Worm (Caenorhabditis elegans): ENCODE data around the gene lmtr-5.

lmtr-5 gene

ce11 chrIII:3140227-3140626 lies 43.2 kb upstream of the lmtr-5 start:
- no peak for TF ChIP-seq nhr-77 (tag; optimal IDR thresholded peaks at IDR 0.05)
- no peak for TF ChIP-seq unc-62 (GFP tag; optimal IDR thresholded peaks at IDR 0.05)
- no peak for TF ChIP-seq crh-2 (tag; optimal IDR thresholded peaks at IDR 0.05)
- no peak for TF ChIP-seq ztf-4 (tag; optimal IDR thresholded peaks at IDR 0.05)
- no peak for TF ChIP-seq nhr-25 (tag; optimal IDR thresholded peaks at IDR 0.05)
- TF ChIP-seq sma-3 (GFP tag; optimal IDR thresholded peaks at IDR 0.05): no peak
- no peak for TF ChIP-seq mbf-1 (tag; optimal IDR thresholded peaks at IDR 0.05)
- TF ChIP-seq sma-9 (GFP tag; optimal IDR thresholded peaks at IDR 0.05): no peak
- no peak for TF ChIP-seq sma-9 (tag; optimal IDR thresholded peaks at IDR 0.05)

ce11 chrIII:3142078-3142477 lies 41.4 kb upstream of the lmtr-5 start:
- no peak for TF ChIP-seq mdl-1 (tag; optimal IDR thresholded peaks at IDR 0.05)
- no peak for TF ChIP-seq nhr-237 (tag; optimal IDR thresholded peaks at IDR 0.05)
- TF ChIP-seq ztf-1 (GFP tag; conservative IDR thresholded peaks at IDR 0.05): no peak
- TF ChIP-seq dmd-4 (tag; optimal IDR thresholded peaks at IDR 0.05): no peak
- TF ChIP-seq blmp-1 (tag; optimal IDR thresholded peaks at IDR 0.05; ENCODE audit: insufficient read depth): no peak

- no peak for TF ChIP-seq zag-1 (tag; optimal IDR thresholded peaks at IDR 0.05)
- TF ChIP-seq lsy-2 (tag; optimal IDR thresholded peaks at IDR 0.05): no peak
- no peak for TF ChIP-seq ztf-4 (tag; optimal IDR thresholded peaks at IDR 0.05)
- no peak for TF ChIP-seq sma-9 (GFP tag; optimal IDR thresholded peaks at IDR 0.05)
- TF ChIP-seq sma-9 (tag; optimal IDR thresholded peaks at IDR 0.05): no peak
Observed at ce11 chrIII:3143657-3144056, 39.8 kb upstream of the lmtr-5 start, which contains the start of gene C44B11.4. Gene C44B11.4 (minus strand): TSS chrIII:3143757.

- TF ChIP-seq ztf-1 (GFP tag; conservative IDR thresholded peaks at IDR 0.05): no peak
- no peak for TF ChIP-seq mbf-1 (tag; optimal IDR thresholded peaks at IDR 0.05)
- no peak for TF ChIP-seq nhr-12 (tag; optimal IDR thresholded peaks at IDR 0.05)
- TF ChIP-seq lin-13 (GFP tag; optimal IDR thresholded peaks at IDR 0.05): no peak
- TF ChIP-seq sma-9 (GFP tag; optimal IDR thresholded peaks at IDR 0.05): no peak
- TF ChIP-seq sma-9 (tag; optimal IDR thresholded peaks at IDR 0.05): no peak
Observed at ce11 chrIII:3152848-3153247, 30.6 kb upstream of the lmtr-5 start, which contains the start of gene C44B11.6. Gene C44B11.6 (plus strand): TSS chrIII:3153148.

ce11 chrIII:3154968-3155367 lies 28.5 kb upstream of the lmtr-5 start, which contains the start of gene C44B11.1:
Gene C44B11.1 (plus strand): TSS chrIII:3155268.
- TF ChIP-seq nhr-77 (tag; optimal IDR thresholded peaks at IDR 0.05) (no peak), nhr-21 (tag; optimal IDR thresholded peaks at IDR 0.05) (no peak), lin-13 (GFP tag; optimal IDR thresholded peaks at IDR 0.05) (no peak), mdl-1 (tag; optimal IDR thresholded peaks at IDR 0.05) (no peak), alr-1 (tag; optimal IDR thresholded peaks at IDR 0.05) (no peak), lsy-2 (tag; optimal IDR thresholded peaks at IDR 0.05) (no peak), ceh-82 (tag; optimal IDR thresholded peaks at IDR 0.05) (no peak), F13H6.1 (tag; optimal IDR thresholded peaks at IDR 0.05) (no peak), unc-55 (GFP tag; optimal IDR thresholded peaks at IDR 0.05) (no peak), lin-11 (tag; optimal IDR thresholded peaks at IDR 0.05) (no peak), fos-1 (tag; optimal IDR thresholded peaks at IDR 0.05) (no peak), nhr-23 (tag; optimal IDR thresholded peaks at IDR 0.05) (no peak), zag-1 (tag; optimal IDR thresholded peaks at IDR 0.05) (no peak), nhr-10 (tag; optimal IDR thresholded peaks at IDR 0.05) (no peak), C34F6.9 (tag; optimal IDR thresholded peaks at IDR 0.05) (no peak), mab-5 (tag; optimal IDR thresholded peaks at IDR 0.05) (no peak), elt-1 (tag; optimal IDR thresholded peaks at IDR 0.05) (no peak), ztf-11 (tag; optimal IDR thresholded peaks at IDR 0.05) (no peak)

- TF ChIP-seq peb-1 (tag; optimal IDR thresholded peaks at IDR 0.05): no peak
- TF ChIP-seq sma-9 (GFP tag; optimal IDR thresholded peaks at IDR 0.05): no peak
- no peak for TF ChIP-seq sma-9 (tag; optimal IDR thresholded peaks at IDR 0.05)
- no peak for TF ChIP-seq unc-55 (GFP tag; optimal IDR thresholded peaks at IDR 0.05)
- no peak for TF ChIP-seq nhr-10 (tag; optimal IDR thresholded peaks at IDR 0.05)
- TF ChIP-seq mbf-1 (tag; optimal IDR thresholded peaks at IDR 0.05): no peak
- TF ChIP-seq ceh-16 (tag; optimal IDR thresholded peaks at IDR 0.05): no peak
- TF ChIP-seq aly-2 (tag; optimal IDR thresholded peaks at IDR 0.05): no peak
- TF ChIP-seq R02D3.7 (tag; optimal IDR thresholded peaks at IDR 0.05): no peak
- no peak for TF ChIP-seq ztf-11 (tag; optimal IDR thresholded peaks at IDR 0.05)
- TF ChIP-seq alr-1 (tag; optimal IDR thresholded peaks at IDR 0.05): no peak
- no peak for TF ChIP-seq nhr-77 (tag; optimal IDR thresholded peaks at IDR 0.05)
- TF ChIP-seq ama-1 (optimal IDR thresholded peaks at IDR 0.05): no peak
- TF ChIP-seq unc-39 (tag; optimal IDR thresholded peaks at IDR 0.05): no peak
- no peak for TF ChIP-seq gmeb-1 (tag; optimal IDR thresholded peaks at IDR 0.05)
- no peak for TF ChIP-seq ztf-1 (GFP tag; conservative IDR thresholded peaks at IDR 0.05)
- TF ChIP-seq crh-2 (tag; optimal IDR thresholded peaks at IDR 0.05): no peak
Observed at ce11 chrIII:3160490-3160889, 23.0 kb upstream of the lmtr-5 start.

All from whole organism, L2 larva.